Fruit fly (Drosophila melanogaster) whole organism, embryonic: ENCODE measurements around the gene CG34290.

Source experiments
- CG10654 ChIP-seq: fragments of 200-800 bp; sonication (Bioruptor generic); optimal IDR thresholded peaks from 2 replicates; lab custom pipeline; 2016; ENCODE audit warnings: missing biosample characterization, missing genetic modification characterization
- CG10979 ChIP-seq: fragments of 200-800 bp; sonication (Bioruptor generic); optimal IDR thresholded peaks from 2 replicates; lab custom pipeline; 2018; ENCODE audit warnings: missing biosample characterization, mild to moderate bottlenecking, missing genetic modification characterization, moderate library complexity
- CG11504 ChIP-seq: fragments of 200-800 bp; sonication (Bioruptor generic); optimal IDR thresholded peaks from 3 replicates; lab custom pipeline; 2019; ENCODE audit warnings: missing biosample characterization, mild to moderate bottlenecking, missing genetic modification characterization, moderate library complexity
- CG12071 ChIP-seq: fragments of 200-800 bp; sonication (Bioruptor generic); optimal IDR thresholded peaks from 3 replicates; lab custom pipeline; 2018; ENCODE audit warnings: missing biosample characterization, mild to moderate bottlenecking, missing genetic modification characterization
- CG12236 ChIP-seq: fragments of 200-800 bp; sonication (Bioruptor generic); optimal IDR thresholded peaks from 2 replicates; lab custom pipeline; 2016; ENCODE audit warnings: missing biosample characterization, missing genetic modification characterization
- CG16813 ChIP-seq: fragments of 200-800 bp; sonication (Bioruptor generic); IDR thresholded peaks from 3 replicates; pipeline ENCODE4 v1.3.6; 2022; ENCODE audit warnings: missing biosample characterization, missing genetic modification characterization; ENCODE audit not compliant: partially characterized antibody
- CG17359 ChIP-seq: fragments of 200-800 bp; sonication (Bioruptor generic); optimal IDR thresholded peaks from 3 replicates; lab custom pipeline; 2018; ENCODE audit warnings: missing biosample characterization, mild to moderate bottlenecking, missing genetic modification characterization, moderate library complexity
- CG34376 ChIP-seq: fragments of 200-800 bp; sonication (Bioruptor generic); optimal IDR thresholded peaks from 2 replicates; lab custom pipeline; 2018; ENCODE audit warnings: missing biosample characterization, mild to moderate bottlenecking, missing genetic modification characterization
- CG3726 ChIP-seq: fragments of 200-800 bp; sonication (Bioruptor generic); IDR thresholded peaks from 3 replicates; pipeline ENCODE4, ENCODE4 v1.3.6; 2022; ENCODE audit warnings: missing biosample characterization, missing genetic modification characterization
- CG43689 ChIP-seq: fragments of 200-800 bp; sonication (Bioruptor generic); IDR thresholded peaks from 2 replicates; pipeline ENCODE4 v1.3.6; 2022; ENCODE audit warnings: missing biosample characterization, missing genetic modification characterization
- CG4707 ChIP-seq: fragments of 200-800 bp; sonication (Bioruptor generic); optimal IDR thresholded peaks from 2 replicates; lab custom pipeline; 2018; ENCODE audit warnings: missing biosample characterization, mild to moderate bottlenecking, missing genetic modification characterization, moderate library complexity
- CG5953 ChIP-seq: fragments of 200-800 bp; sonication (Bioruptor generic); IDR thresholded peaks from 2 replicates; pipeline ENCODE4 v1.3.6; 2022; ENCODE audit warnings: missing biosample characterization, missing genetic modification characterization
- CG6272 ChIP-seq: fragments of 200-800 bp; sonication (Bioruptor generic); IDR thresholded peaks from 2 replicates; pipeline ENCODE4 v1.3.6; 2022; ENCODE audit warnings: missing biosample characterization, missing genetic modification characterization
- CG6765 ChIP-seq: fragments of 200-800 bp; sonication (Bioruptor generic); optimal IDR thresholded peaks from 3 replicates; lab custom pipeline; 2017; ENCODE audit warnings: missing biosample characterization, mild to moderate bottlenecking, missing genetic modification characterization
- CG6813 ChIP-seq: fragments of 200-800 bp; sonication (Bioruptor generic); optimal IDR thresholded peaks from 2 replicates; lab custom pipeline; 2017; ENCODE audit warnings: missing biosample characterization, missing genetic modification characterization, mild to moderate bottlenecking, moderate library complexity, missing genetic modification reagents
- CG7271 ChIP-seq: fragments of 200-800 bp; sonication (Bioruptor generic); optimal IDR thresholded peaks from 2 replicates; lab custom pipeline; 2018; ENCODE audit warnings: missing biosample characterization, mild to moderate bottlenecking, missing genetic modification characterization, moderate library complexity
- CG7963 ChIP-seq: fragments of 200-800 bp; sonication (Bioruptor generic); IDR thresholded peaks from 3 replicates; pipeline ENCODE4 v1.3.6; 2022; ENCODE audit warnings: missing biosample characterization, missing genetic modification characterization; ENCODE audit not compliant: partially characterized antibody
- CG8089 ChIP-seq: fragments of 200-800 bp; sonication (Bioruptor generic); optimal IDR thresholded peaks from 3 replicates; lab custom pipeline; 2016; ENCODE audit warnings: missing biosample characterization, missing genetic modification characterization
- CG8388 ChIP-seq: fragments of 200-800 bp; sonication (Bioruptor generic); optimal IDR thresholded peaks from 2 replicates; lab custom pipeline; 2019; ENCODE audit warnings: missing biosample characterization, mild to moderate bottlenecking, missing genetic modification characterization, moderate library complexity
- D19A ChIP-seq: fragments of 200-800 bp; optimal IDR thresholded peaks from 3 replicates; lab custom pipeline; 2019; ENCODE audit warnings: missing biosample characterization, mild to moderate bottlenecking, missing genetic modification characterization, moderate library complexity
- Drgx ChIP-seq: fragments of 200-800 bp; sonication (Bioruptor generic); IDR thresholded peaks from 2 replicates; pipeline ENCODE4 v1.3.6; 2022; ENCODE audit warnings: missing biosample characterization, missing genetic modification characterization
- ERR ChIP-seq: fragments of 200-800 bp; sonication (Bioruptor generic); optimal IDR thresholded peaks from 2 replicates; lab custom pipeline; 2016; ENCODE audit warnings: missing biosample characterization, missing genetic modification characterization
- HHEX ChIP-seq: fragments of 200-800 bp; sonication (Bioruptor generic); optimal IDR thresholded peaks from 3 replicates; lab custom pipeline; 2017; ENCODE audit warnings: missing biosample characterization, mild to moderate bottlenecking, missing genetic modification characterization, missing genetic modification reagents
- HLH54F ChIP-seq: fragments of 200-800 bp; sonication (Bioruptor generic); optimal IDR thresholded peaks from 3 replicates; lab custom pipeline; 2016; ENCODE audit warnings: missing biosample characterization, missing genetic modification characterization
- HmgD ChIP-seq: fragments of 200-800 bp; sonication (Bioruptor generic); optimal IDR thresholded peaks from 3 replicates; lab custom pipeline; 2016; ENCODE audit warnings: missing biosample characterization, missing genetic modification characterization
- Hmx ChIP-seq: fragments of 200-800 bp; sonication (Bioruptor generic); optimal IDR thresholded peaks from 2 replicates; lab custom pipeline; 2016; ENCODE audit warnings: missing biosample characterization, missing genetic modification characterization
- Pdp1 ChIP-seq, 2 experiments: fragments of 200-800 bp; sonication (Bioruptor generic); optimal IDR thresholded peaks; 3 replicates each; lab custom pipeline; 2016; ENCODE audit warnings: missing biosample characterization in 2 of 2, missing genetic modification characterization in 2 of 2, mild to moderate bottlenecking in 1 of 2, moderate library complexity in 1 of 2
- Ptx1 ChIP-seq: fragments of 200-800 bp; sonication (Bioruptor generic); IDR thresholded peaks from 2 replicates; pipeline ENCODE4 v1.3.6; 2022; ENCODE audit warnings: missing biosample characterization, missing genetic modification characterization
- Side ChIP-seq: fragments of 200-800 bp; sonication (Bioruptor generic); optimal IDR thresholded peaks from 2 replicates; lab custom pipeline; 2016; ENCODE audit warnings: missing biosample characterization, missing genetic modification characterization
- Sin3A ChIP-seq: fragments of >200 bp; optimal IDR thresholded peaks from 2 replicates; lab custom pipeline; 2018
- Ssrp ChIP-seq: fragments of 200-800 bp; sonication (Bioruptor generic); optimal IDR thresholded peaks from 2 replicates; lab custom pipeline; 2018; ENCODE audit warnings: missing biosample characterization, mild to moderate bottlenecking, missing genetic modification characterization, moderate library complexity
- ara ChIP-seq: fragments of 200-800 bp; sonication (Bioruptor generic); IDR thresholded peaks from 2 replicates; pipeline ENCODE4 v1.3.6; 2022; ENCODE audit warnings: missing biosample characterization, missing genetic modification characterization
- bab2 ChIP-seq: fragments of 200-800 bp; sonication (Bioruptor generic); optimal IDR thresholded peaks from 2 replicates; lab custom pipeline; 2016; ENCODE audit warnings: missing biosample characterization, missing genetic modification characterization
- br ChIP-seq: fragments of >200 bp; optimal IDR thresholded peaks from 2 replicates; lab custom pipeline; 2017
- bsh ChIP-seq, 2 experiments: fragments of 200-800 bp; sonication (Bioruptor generic); optimal IDR thresholded peaks; 2 replicates each; lab custom pipeline; 2017 to 2018; ENCODE audit warnings: mild to moderate bottlenecking in 2 of 2, missing biosample characterization in 2 of 2, missing genetic modification characterization in 2 of 2, moderate library complexity in 1 of 2
- crp ChIP-seq, 2 experiments: fragments of 200-800 bp; sonication (Bioruptor generic); optimal IDR thresholded peaks; 2 replicates in 1 of 2; 3 replicates in 1 of 2; lab custom pipeline; 2017; ENCODE audit warnings: missing biosample characterization in 2 of 2, missing genetic modification characterization in 2 of 2, mild to moderate bottlenecking in 1 of 2, moderate library complexity in 1 of 2
- danr ChIP-seq: fragments of 200-800 bp; sonication (Bioruptor generic); IDR thresholded peaks from 2 replicates; pipeline ENCODE4 v1.3.6; 2022; ENCODE audit warnings: missing biosample characterization, missing genetic modification characterization
- dysf ChIP-seq: fragments of 200-800 bp; sonication (Bioruptor generic); IDR thresholded peaks from 3 replicates; pipeline ENCODE4 v1.3.6; 2022; ENCODE audit warnings: missing biosample characterization, missing genetic modification characterization
- fd102C ChIP-seq: fragments of 200-800 bp; sonication (Bioruptor generic); optimal IDR thresholded peaks from 2 replicates; lab custom pipeline; 2018; ENCODE audit warnings: missing biosample characterization, mild to moderate bottlenecking, missing genetic modification characterization, moderate library complexity
- lab ChIP-seq: fragments of 200-800 bp; sonication (Bioruptor generic); optimal IDR thresholded peaks from 3 replicates; lab custom pipeline; 2017; ENCODE audit warnings: missing biosample characterization, missing genetic modification characterization, mild to moderate bottlenecking, moderate library complexity, missing genetic modification reagents
- nmo ChIP-seq: fragments of 200-800 bp; sonication (Bioruptor generic); optimal IDR thresholded peaks from 2 replicates; lab custom pipeline; 2018; ENCODE audit warnings: missing biosample characterization, mild to moderate bottlenecking, missing genetic modification characterization, moderate library complexity
- otp ChIP-seq: fragments of 200-800 bp; sonication (Bioruptor generic); IDR thresholded peaks from 3 replicates; pipeline ENCODE4, ENCODE4 v1.3.6; 2022; ENCODE audit warnings: missing biosample characterization, missing genetic modification characterization
- pzg ChIP-seq: fragments of 200-800 bp; sonication (Bioruptor generic); optimal IDR thresholded peaks from 3 replicates; lab custom pipeline; 2018; ENCODE audit warnings: missing biosample characterization, mild to moderate bottlenecking, missing genetic modification characterization, moderate library complexity
- rib ChIP-seq: fragments of 200-800 bp; sonication (Bioruptor generic); IDR thresholded peaks from 2 replicates; pipeline ENCODE4 v1.3.6; 2022; ENCODE audit warnings: missing biosample characterization, missing genetic modification characterization
- tap ChIP-seq: fragments of 200-800 bp; optimal IDR thresholded peaks from 3 replicates; lab custom pipeline; 2019; ENCODE audit warnings: missing biosample characterization, mild to moderate bottlenecking, missing genetic modification characterization, moderate library complexity
- tup ChIP-seq: fragments of 200-800 bp; sonication (Bioruptor generic); optimal IDR thresholded peaks from 2 replicates; lab custom pipeline; 2016; ENCODE audit warnings: missing biosample characterization, mild to moderate bottlenecking, missing genetic modification characterization, moderate library complexity
- yki ChIP-seq: fragments of >200 bp; optimal IDR thresholded peaks from 3 replicates; lab custom pipeline; 2018
- z ChIP-seq: fragments of 200-800 bp; sonication (Bioruptor generic); IDR thresholded peaks from 3 replicates; pipeline ENCODE4 v1.3.6; 2022; ENCODE audit warnings: missing biosample characterization, missing genetic modification characterization
- zen ChIP-seq: fragments of 200-800 bp; sonication (Bioruptor generic); optimal IDR thresholded peaks from 3 replicates; lab custom pipeline; 2018; ENCODE audit warnings: missing biosample characterization, mild to moderate bottlenecking, missing genetic modification characterization, moderate library complexity
- zfh1 ChIP-seq: fragments of 200-800 bp; sonication (Bioruptor generic); IDR thresholded peaks from 3 replicates; pipeline ENCODE4 v1.3.6; 2022; ENCODE audit warnings: missing biosample characterization, missing genetic modification characterization

Gene CG34290

dm6 chr3R:24333182-24333808, 43.7 kb upstream of the CG34290 start, which contains the start of the genes Rrp5 and Dis3 (continued):
- TF ChIP-seq Side (GFP tag; lab: Kevin White, UChicago): peak; percentile 31
- TF ChIP-seq CG34376: no peak
- TF ChIP-seq CG6813 (GFP tag; lab: Kevin White, UChicago): no peak
- no peak for TF ChIP-seq Drgx (GFP tag; lab: Robert Waterston, UW)
- peak; percentile 50 for TF ChIP-seq HLH54F (GFP tag; lab: Kevin White, UChicago)
- no peak for TF ChIP-seq CG3726
- no peak for TF ChIP-seq fd102C (GFP tag; lab: Kevin White, UChicago)
- TF ChIP-seq CG5953 (GFP tag; lab: Robert Waterston, UW): peak; percentile 17; the same call in 1 of the 2 replicates
- TF ChIP-seq rib (GFP tag; lab: Robert Waterston, UW): no peak
- TF ChIP-seq D19A (tag; lab: Kevin White, UChicago): no peak
- TF ChIP-seq CG6272 (GFP tag; lab: Robert Waterston, UW): peak; percentile 55
- peak; percentile 97 for TF ChIP-seq pzg (GFP tag; lab: Kevin White, UChicago)
- peak; percentile 7 for TF ChIP-seq CG8089 (GFP tag; lab: Kevin White, UChicago)
- TF ChIP-seq Sin3A (lab: Kevin White, UChicago): peak; percentile 81
- TF ChIP-seq yki (lab: Kevin White, UChicago): no peak
- TF ChIP-seq tup (GFP tag; lab: Kevin White, UChicago): no peak
- TF ChIP-seq CG17359: no peak
- TF ChIP-seq otp (GFP tag; lab: Robert Waterston, UW): no peak
- TF ChIP-seq CG10979: peak; percentile 55
- TF ChIP-seq ERR: no peak
- TF ChIP-seq CG7271 (tag; lab: Kevin White, UChicago): no peak
- no peak for TF ChIP-seq CG7963 (GFP tag; lab: Robert Waterston, UW)
- no peak for TF ChIP-seq br (lab: Kevin White, UChicago)
- peak; percentile 36; the same call in 1 of the 3 replicates for TF ChIP-seq CG16813 (GFP tag; lab: Robert Waterston, UW)
- TF ChIP-seq danr (GFP tag; lab: Robert Waterston, UW): no peak
- TF ChIP-seq nmo (GFP tag; lab: Kevin White, UChicago): peak; percentile 66
- no peak for TF ChIP-seq bsh (GFP tag; optimal IDR thresholded peaks at IDR 0.05; lab: Kevin White, UChicago)
- TF ChIP-seq CG4707 (GFP tag; lab: Kevin White, UChicago): no peak
- TF ChIP-seq Hmx: no peak
- TF ChIP-seq zfh1 (GFP tag; lab: Robert Waterston, UW): peak; percentile 44; the same call in 2 of the 3 replicates
- peak in 1 of 2 experiments; percentile 66 for TF ChIP-seq crp (GFP tag; optimal IDR thresholded peaks at IDR 0.05; lab: Kevin White, UChicago)
- no peak; the same call in 2 of the 3 replicates for TF ChIP-seq z (GFP tag; lab: Robert Waterston, UW)
- no peak for TF ChIP-seq CG10654 (GFP tag; lab: Kevin White, UChicago)
- no peak for TF ChIP-seq CG11504 (tag; lab: Kevin White, UChicago)
- TF ChIP-seq bab2 (GFP tag; lab: Kevin White, UChicago): no peak
- TF ChIP-seq Ptx1: peak; percentile 45; the same call in 1 of the 2 replicates
- peak; percentile 47; the same call in 2 of the 3 replicates for TF ChIP-seq dysf (GFP tag; lab: Robert Waterston, UW)
- TF ChIP-seq CG12071 (GFP tag; lab: Kevin White, UChicago): no peak
- TF ChIP-seq Ssrp: no peak
- 0 out of 2 replicates have a peak, but pooled peaks have one; percentile 50 for TF ChIP-seq ara
- no peak for TF ChIP-seq zen (tag; lab: Kevin White, UChicago)
- TF ChIP-seq HmgD (GFP tag; lab: Kevin White, UChicago): peak; percentile 91
- no peak for TF ChIP-seq lab
- TF ChIP-seq HHEX (GFP tag; lab: Kevin White, UChicago): no peak
- TF ChIP-seq CG8388 (GFP tag; lab: Kevin White, UChicago): no peak
- TF ChIP-seq tap: no peak
- no peak for TF ChIP-seq CG12236 (GFP tag; lab: Kevin White, UChicago)
- TF ChIP-seq Pdp1 (GFP tag; optimal IDR thresholded peaks at IDR 0.05; lab: Kevin White, UChicago): peak in 1 of 2 experiments; percentile 22
- no peak for TF ChIP-seq CG43689 (GFP tag; lab: Robert Waterston, UW)
- no peak for TF ChIP-seq CG6765 (GFP tag; lab: Kevin White, UChicago)
